Worm (Caenorhabditis elegans): ENCODE results near the gene slfl-4.
"Not testable (repeated sequence)": the region's sequence is repeated elsewhere in the genome, so short reads cannot be mapped to it uniquely, and the experiment has no call there.

slfl-4 gene

DNA sequence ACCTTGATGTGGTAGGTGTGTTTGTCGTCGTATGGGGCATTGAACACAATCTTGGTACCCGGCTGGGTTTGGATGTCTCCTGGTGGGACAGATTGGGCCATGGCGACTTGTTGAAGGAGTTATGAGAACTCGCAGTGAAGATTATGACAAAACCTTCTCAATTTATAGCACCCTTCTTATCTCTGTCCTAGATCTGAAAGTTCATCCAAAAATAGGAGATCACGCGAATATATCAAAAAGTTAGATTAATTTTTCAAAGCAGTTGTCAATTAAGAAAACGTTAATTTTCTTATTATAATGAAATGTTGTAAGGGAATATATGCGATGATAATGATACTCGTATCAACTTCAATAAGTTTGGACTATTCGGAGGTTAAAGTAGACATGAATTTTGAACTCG, 20.9 kb downstream of the slfl-4 start, which contains the start of gene msp-51:
Gene msp-51, minus strand, starts transcription at position 101 of the 400 bp plus-strand sequence.
- TF ChIP-seq ham-2 (GFP tag; optimal IDR thresholded peaks at IDR 0.05); nhr-12 (tag; optimal IDR thresholded peaks at IDR 0.05); bed-3 (GFP tag; optimal IDR thresholded peaks at IDR 0.05): not testable (repeated sequence)

DNA sequence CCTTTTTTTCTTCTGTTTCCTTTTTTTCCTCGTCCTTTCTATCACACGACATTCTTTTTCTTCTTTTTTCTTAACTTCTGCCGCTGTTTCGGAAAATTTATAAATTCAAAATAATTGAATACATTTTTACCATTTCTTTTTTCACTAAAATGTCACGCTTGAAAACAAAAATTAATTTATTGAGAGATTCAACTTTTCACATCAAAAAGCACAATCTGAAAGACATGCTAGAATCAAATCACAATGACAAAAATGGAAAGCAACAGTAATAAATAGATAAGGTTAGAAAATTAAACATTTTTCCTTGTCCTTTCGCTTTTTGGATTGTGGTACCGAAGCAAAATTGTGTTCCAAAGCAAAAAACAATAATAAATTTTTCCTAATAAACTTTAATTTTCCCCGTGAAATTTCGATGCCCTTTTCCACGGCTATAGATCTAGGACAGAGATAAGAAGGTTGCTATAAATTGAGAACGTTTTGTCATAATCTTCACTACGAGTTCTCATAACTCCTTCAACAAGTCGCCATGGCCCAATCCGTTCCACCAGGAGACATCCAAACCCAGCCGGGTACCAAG, 23.2 kb downstream of the slfl-4 start, which contains the start of the genes ZK354.6 and msp-113:
Gene ZK354.6, minus strand, starts transcription at position 101 of the 577 bp plus-strand sequence.
Gene msp-113, plus strand, starts transcription at position 527 of the 577 bp plus-strand sequence.
- TF ChIP-seq tbx-8 (GFP tag; optimal IDR thresholded peaks at IDR 0.05), result no peak
- TF ChIP-seq nhr-76 (tag; optimal IDR thresholded peaks at IDR 0.05), result no peak
- TF ChIP-seq lin-13 (tag; optimal IDR thresholded peaks at IDR 0.05), result no peak
- no peak for TF ChIP-seq hlh-1 (tag; optimal IDR thresholded peaks at IDR 0.05)
- no peak for TF ChIP-seq pha-4 (tag; optimal IDR thresholded peaks at IDR 0.05)
- no peak for TF ChIP-seq nhr-237 (tag; optimal IDR thresholded peaks at IDR 0.05)
- no peak for TF ChIP-seq blmp-1 (tag; optimal IDR thresholded peaks at IDR 0.05)
- TF ChIP-seq nhr-2 (tag; optimal IDR thresholded peaks at IDR 0.05), result no peak
- TF ChIP-seq lin-32 (GFP tag; optimal IDR thresholded peaks at IDR 0.05), result no peak
- no peak for TF ChIP-seq snpc-4 (tag; optimal IDR thresholded peaks at IDR 0.05)
- TF ChIP-seq cnd-1 (tag; optimal IDR thresholded peaks at IDR 0.05), result no peak
- TF ChIP-seq ceh-43 (GFP tag; optimal IDR thresholded peaks at IDR 0.05), result no peak

DNA sequence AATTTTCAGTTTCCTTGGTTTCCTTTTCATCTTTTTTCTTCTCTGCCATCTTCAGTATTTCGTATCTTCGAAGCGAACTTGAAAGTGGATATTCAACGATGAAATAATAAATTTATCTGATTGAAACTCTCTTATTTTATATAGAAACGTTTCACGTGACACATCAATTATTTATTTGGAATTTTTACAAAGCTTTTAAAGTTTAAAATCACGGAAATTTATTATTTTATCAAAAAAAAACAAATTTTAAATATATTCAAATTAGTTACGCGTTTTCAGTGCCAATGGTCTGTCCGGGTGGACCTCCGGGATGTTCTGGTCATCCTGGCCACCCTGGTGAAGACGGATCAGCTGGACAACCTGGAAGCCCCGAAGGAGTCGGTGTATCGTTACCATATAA, 28.7 kb downstream of the slfl-4 start, which contains the start of gene ZK354.7:
Gene ZK354.7, minus strand, starts transcription at position 101 of the 400 bp plus-strand sequence.
- no peak for TF ChIP-seq sem-2 (GFP tag; optimal IDR thresholded peaks at IDR 0.05)

DNA sequence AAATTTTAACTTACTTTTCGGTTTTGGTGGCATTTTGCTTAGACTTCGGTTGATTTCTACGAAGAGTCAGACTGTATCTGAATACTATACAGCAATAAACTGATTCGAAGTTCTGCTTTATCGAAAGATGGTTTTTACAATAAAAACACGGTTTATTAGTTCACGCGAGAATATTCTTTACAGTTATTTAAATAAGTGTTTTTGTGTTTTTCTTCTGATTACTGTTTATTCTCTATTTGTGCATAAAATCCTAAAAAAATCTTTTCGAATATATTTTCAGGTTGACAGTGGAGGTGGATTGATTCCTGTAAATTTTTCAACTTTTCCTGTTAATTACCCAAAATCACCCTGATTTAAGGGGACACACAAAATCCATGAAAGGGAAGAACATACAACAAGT, 31.7 kb downstream of the slfl-4 start, which contains the start of gene ZK354.8:
Gene ZK354.8, minus strand, starts transcription at position 101 of the 400 bp plus-strand sequence.
- TF ChIP-seq ceh-43 (GFP tag; optimal IDR thresholded peaks at IDR 0.05), result no peak
- no peak for TF ChIP-seq hlh-1 (tag; optimal IDR thresholded peaks at IDR 0.05)
- no peak for TF ChIP-seq unc-120 (tag; optimal IDR thresholded peaks at IDR 0.05; ENCODE audit: poor library complexity, severe bottlenecking)
- TF ChIP-seq mls-2 (tag; optimal IDR thresholded peaks at IDR 0.05), result no peak
- no peak for TF ChIP-seq elt-1 (tag; optimal IDR thresholded peaks at IDR 0.05; ENCODE audit: borderline replicate concordance, insufficient read depth)
- TF ChIP-seq flh-1 (GFP tag; optimal IDR thresholded peaks at IDR 0.05), result no peak
- TF ChIP-seq mab-5 (tag; optimal IDR thresholded peaks at IDR 0.05), result no peak
- TF ChIP-seq mep-1 (tag; optimal IDR thresholded peaks at IDR 0.05), result no peak
- TF ChIP-seq unc-62 (GFP tag; optimal IDR thresholded peaks at IDR 0.05), result no peak
- TF ChIP-seq sptf-1 (tag; optimal IDR thresholded peaks at IDR 0.05), result no peak
- no peak for TF ChIP-seq sem-2 (GFP tag; optimal IDR thresholded peaks at IDR 0.05)
- TF ChIP-seq tbx-8 (GFP tag; optimal IDR thresholded peaks at IDR 0.05), result no peak
- no peak for TF ChIP-seq lin-32 (GFP tag; optimal IDR thresholded peaks at IDR 0.05)

DNA sequence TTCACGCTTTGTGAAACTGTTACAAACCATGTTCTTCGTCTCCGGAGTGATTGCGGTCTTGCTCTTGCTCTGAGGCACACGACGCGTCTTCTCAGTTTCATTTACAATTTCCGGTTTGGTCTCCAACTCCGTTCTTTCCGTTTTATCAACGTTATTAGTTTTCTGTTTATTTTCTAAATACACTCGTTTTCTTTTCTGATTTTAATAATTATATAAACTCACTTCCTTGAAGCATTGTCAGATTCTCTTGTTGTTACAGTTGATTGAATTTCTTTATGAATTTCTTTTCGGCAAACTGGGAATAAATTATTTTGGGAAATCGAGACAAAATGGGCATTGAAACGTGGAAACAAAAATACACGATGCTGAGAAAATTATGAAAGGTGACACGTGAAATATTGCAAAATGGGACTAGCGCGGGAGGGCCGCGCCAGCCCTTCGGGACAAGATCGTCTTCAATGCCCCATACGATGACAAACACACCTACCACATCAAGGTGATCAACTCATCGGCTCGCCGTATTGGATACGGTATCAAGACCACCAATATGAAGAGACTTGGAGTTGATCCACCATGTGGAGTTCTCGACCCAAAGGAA, 33.8 kb downstream of the slfl-4 start, which contains the start of the genes ZK354.9 and msp-58:
Gene ZK354.9, minus strand, starts transcription at position 101 of the 598 bp plus-strand sequence.
Gene msp-58, plus strand, starts transcription at position 548 of the 598 bp plus-strand sequence.
- not testable (repeated sequence) for TF ChIP-seq lin-13 (tag; optimal IDR thresholded peaks at IDR 0.05); mep-1 (tag; optimal IDR thresholded peaks at IDR 0.05); ceh-83 (GFP tag; optimal IDR thresholded peaks at IDR 0.05)

DNA sequence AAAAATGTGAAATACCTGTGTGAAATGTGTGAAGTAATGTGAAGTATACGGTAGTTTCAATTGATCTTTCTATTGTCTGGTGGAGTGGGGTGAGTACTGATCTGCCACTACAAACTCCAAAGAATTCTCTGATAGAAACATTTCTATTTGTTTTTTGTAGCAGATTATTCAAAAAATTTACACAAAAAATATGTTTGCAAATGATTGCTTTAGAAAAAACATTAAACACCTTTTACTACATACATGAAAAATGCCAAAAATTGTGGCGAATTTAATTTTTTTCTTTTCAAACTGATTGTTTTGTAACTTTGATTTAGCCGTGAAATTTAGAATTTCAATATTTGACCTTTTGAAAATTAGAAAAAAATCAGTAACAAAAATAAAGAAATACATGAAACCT, 35.4 kb downstream of the slfl-4 start, which contains the start of gene ZK354.3:
Gene ZK354.3, plus strand, starts transcription at position 301 of the 400 bp plus-strand sequence.
- TF ChIP-seq ceh-43 (GFP tag; optimal IDR thresholded peaks at IDR 0.05) (no peak), lin-32 (GFP tag; optimal IDR thresholded peaks at IDR 0.05) (no peak), ham-2 (GFP tag; optimal IDR thresholded peaks at IDR 0.05) (no peak), ceh-39 (tag; optimal IDR thresholded peaks at IDR 0.05) (no peak), mep-1 (tag; optimal IDR thresholded peaks at IDR 0.05) (no peak), blmp-1 (tag; optimal IDR thresholded peaks at IDR 0.05) (no peak), pha-4 (tag; optimal IDR thresholded peaks at IDR 0.05) (no peak), lin-13 (tag; optimal IDR thresholded peaks at IDR 0.05) (no peak), M03D4.4 (tag; optimal IDR thresholded peaks at IDR 0.05) (no peak), hlh-1 (tag; optimal IDR thresholded peaks at IDR 0.05) (no peak), unc-120 (tag; optimal IDR thresholded peaks at IDR 0.05; ENCODE audit: poor library complexity, severe bottlenecking) (no peak), elt-3 (tag; optimal IDR thresholded peaks at IDR 0.05) (no peak), sptf-1 (tag; optimal IDR thresholded peaks at IDR 0.05) (no peak), snpc-4 (tag; optimal IDR thresholded peaks at IDR 0.05) (no peak), elt-1 (tag; optimal IDR thresholded peaks at IDR 0.05; ENCODE audit: borderline replicate concordance, insufficient read depth) (no peak), unc-39 (tag; optimal IDR thresholded peaks at IDR 0.05) (no peak), unc-62 (GFP tag; optimal IDR thresholded peaks at IDR 0.05) (no peak)
